Fruit fly (Drosophila melanogaster) whole organism, prepupa: ENCODE results near the gene CG1703.

Experiments used
- Blimp-1 ChIP-seq: fragments of 200-800 bp; sonication (Bioruptor generic); optimal IDR thresholded peaks from 3 replicates; lab custom pipeline; 2017; ENCODE audit warnings: missing biosample characterization, missing genetic modification characterization, mild to moderate bottlenecking, moderate library complexity, missing genetic modification reagents
- CG10669 ChIP-seq: fragments of 200-800 bp; sonication (Bioruptor generic); optimal IDR thresholded peaks from 3 replicates; lab custom pipeline; 2018; ENCODE audit warnings: missing biosample characterization, mild to moderate bottlenecking, missing genetic modification characterization, moderate library complexity
- CG11762 ChIP-seq: fragments of 200-800 bp; sonication (Bioruptor generic); optimal IDR thresholded peaks from 3 replicates; lab custom pipeline; 2016; ENCODE audit warnings: missing biosample characterization, missing genetic modification characterization; ENCODE audit not compliant: insufficient read depth
- CG11902 ChIP-seq: fragments of 200-800 bp; sonication (Bioruptor generic); optimal IDR thresholded peaks from 3 replicates; lab custom pipeline; 2016; ENCODE audit warnings: missing biosample characterization, missing genetic modification characterization
- CG16779 ChIP-seq: fragments of 200-800 bp; sonication (Bioruptor generic); optimal IDR thresholded peaks from 3 replicates; lab custom pipeline; 2017; ENCODE audit warnings: missing biosample characterization, mild to moderate bottlenecking, missing genetic modification characterization
- CG31627 ChIP-seq: fragments of 200-800 bp; sonication (Bioruptor generic); optimal IDR thresholded peaks from 3 replicates; lab custom pipeline; 2016; ENCODE audit warnings: missing biosample characterization, missing genetic modification characterization
- CG32006 ChIP-seq: fragments of 200-800 bp; sonication (Bioruptor generic); optimal IDR thresholded peaks from 3 replicates; lab custom pipeline; 2017; ENCODE audit warnings: missing biosample characterization, mild to moderate bottlenecking, missing genetic modification characterization
- CG34406 ChIP-seq: fragments of 200-800 bp; sonication (Bioruptor generic); optimal IDR thresholded peaks from 3 replicates; lab custom pipeline; 2016; ENCODE audit warnings: missing biosample characterization, missing genetic modification characterization
- CG3919 ChIP-seq: fragments of 200-800 bp; sonication (Bioruptor generic); optimal IDR thresholded peaks from 3 replicates; lab custom pipeline; 2016; ENCODE audit warnings: missing biosample characterization, missing genetic modification characterization
- CG4318 ChIP-seq: fragments of 200-800 bp; sonication (Bioruptor generic); optimal IDR thresholded peaks from 3 replicates; lab custom pipeline; 2017; ENCODE audit warnings: missing biosample characterization, mild to moderate bottlenecking, missing genetic modification characterization
- CG6163 ChIP-seq: fragments of 200-800 bp; sonication (Bioruptor generic); IDR thresholded peaks from 3 replicates; pipeline ENCODE4 v1.3.6; 2022; ENCODE audit warnings: missing biosample characterization, missing genetic modification characterization
- CG6792 ChIP-seq: fragments of 200-800 bp; sonication (Bioruptor generic); optimal IDR thresholded peaks from 3 replicates; lab custom pipeline; 2016; ENCODE audit warnings: missing biosample characterization, missing genetic modification characterization
- CG6854 ChIP-seq: fragments of 200-800 bp; sonication (Bioruptor generic); optimal IDR thresholded peaks from 2 replicates; lab custom pipeline; 2017; ENCODE audit warnings: missing biosample characterization, mild to moderate bottlenecking, missing genetic modification characterization
- CG7368 ChIP-seq: fragments of 200-800 bp; sonication (Bioruptor generic); optimal IDR thresholded peaks from 3 replicates; lab custom pipeline; 2016; ENCODE audit warnings: missing biosample characterization, missing genetic modification characterization
- CG8319 ChIP-seq: fragments of 200-800 bp; sonication (Bioruptor generic); optimal IDR thresholded peaks from 3 replicates; lab custom pipeline; 2016; ENCODE audit warnings: missing biosample characterization, missing genetic modification characterization
- CG8632 ChIP-seq: fragments of 200-800 bp; sonication (Bioruptor generic); optimal IDR thresholded peaks from 3 replicates; lab custom pipeline; 2016; ENCODE audit warnings: missing biosample characterization, missing genetic modification characterization
- CG9139 ChIP-seq: fragments of 200-800 bp; sonication (Bioruptor generic); optimal IDR thresholded peaks from 3 replicates; lab custom pipeline; 2017; ENCODE audit warnings: missing biosample characterization, mild to moderate bottlenecking, missing genetic modification characterization
- Eip75B ChIP-seq: fragments of 200-800 bp; sonication (Bioruptor generic); optimal IDR thresholded peaks from 3 replicates; lab custom pipeline; 2016; ENCODE audit warnings: missing biosample characterization, missing genetic modification characterization
- Eip78C ChIP-seq: fragments of 200-800 bp; sonication (Bioruptor generic); peaks from one replicate; lab custom pipeline; 2016; ENCODE audit warnings: missing biosample characterization, missing genetic modification characterization
- Eip93F ChIP-seq: fragments of 200-800 bp; sonication (Bioruptor generic); optimal IDR thresholded peaks from 2 replicates; lab custom pipeline; 2016; ENCODE audit warnings: missing biosample characterization, mild to moderate bottlenecking, missing genetic modification characterization
- Ets21C ChIP-seq: fragments of 200-800 bp; sonication (Bioruptor generic); optimal IDR thresholded peaks from 3 replicates; lab custom pipeline; 2016; ENCODE audit warnings: missing biosample characterization, missing genetic modification characterization
- Ets96B ChIP-seq: fragments of 200-800 bp; optimal IDR thresholded peaks from 2 replicates; lab custom pipeline; 2019; ENCODE audit warnings: missing biosample characterization, mild to moderate bottlenecking, missing genetic modification characterization, moderate library complexity
- Gug ChIP-seq: fragments of 200-800 bp; sonication (Bioruptor generic); IDR thresholded peaks from 2 replicates; pipeline ENCODE4 v1.3.6; 2022; ENCODE audit warnings: missing biosample characterization, missing genetic modification characterization
- Hr38 ChIP-seq: sonication (Bioruptor generic); optimal IDR thresholded peaks from 2 replicates; lab custom pipeline; 2016; ENCODE audit warnings: missing biosample characterization, missing genetic modification characterization
- Hr39 ChIP-seq: fragments of 200-800 bp; sonication (Bioruptor generic); optimal IDR thresholded peaks from 2 replicates; lab custom pipeline; 2016; ENCODE audit warnings: missing biosample characterization, missing genetic modification characterization
- Hr4 ChIP-seq: fragments of 200-800 bp; sonication (Bioruptor generic); optimal IDR thresholded peaks from 3 replicates; lab custom pipeline; 2016; ENCODE audit warnings: missing biosample characterization, missing genetic modification characterization
- Met ChIP-seq: fragments of 200-800 bp; sonication (Bioruptor generic); optimal IDR thresholded peaks from 3 replicates; lab custom pipeline; 2016; ENCODE audit warnings: missing biosample characterization, missing genetic modification characterization
- OdsH ChIP-seq: fragments of 200-800 bp; sonication (Bioruptor generic); optimal IDR thresholded peaks from 3 replicates; lab custom pipeline; 2016; ENCODE audit warnings: missing biosample characterization, missing genetic modification characterization
- Sox102F ChIP-seq: fragments of 200-800 bp; sonication (Bioruptor generic); optimal IDR thresholded peaks from 2 replicates; lab custom pipeline; 2016; ENCODE audit warnings: missing biosample characterization, mild to moderate bottlenecking, missing genetic modification characterization
- Sox15 ChIP-seq: fragments of 200-800 bp; sonication (Bioruptor generic); optimal IDR thresholded peaks from 3 replicates; lab custom pipeline; 2016; ENCODE audit warnings: missing biosample characterization, missing genetic modification characterization
- achi ChIP-seq: fragments of 200-800 bp; sonication (Bioruptor generic); optimal IDR thresholded peaks from 3 replicates; lab custom pipeline; 2016; ENCODE audit warnings: missing biosample characterization, missing genetic modification characterization
- cyc ChIP-seq: fragments of 200-800 bp; sonication (Bioruptor generic); optimal IDR thresholded peaks from 3 replicates; lab custom pipeline; 2016; ENCODE audit warnings: missing biosample characterization, missing genetic modification characterization
- eg ChIP-seq: fragments of 200-800 bp; sonication (Bioruptor generic); IDR thresholded peaks from 3 replicates; pipeline ENCODE4 v1.3.6; 2022; ENCODE audit warnings: missing biosample characterization, missing genetic modification characterization
- esn ChIP-seq: fragments of 200-800 bp; sonication (Bioruptor generic); optimal IDR thresholded peaks from 2 replicates; lab custom pipeline; 2016; ENCODE audit warnings: missing biosample characterization, mild to moderate bottlenecking, missing genetic modification characterization, moderate library complexity
- fkh ChIP-seq: fragments of 200-800 bp; sonication (Bioruptor generic); optimal IDR thresholded peaks from 3 replicates; lab custom pipeline; 2017; ENCODE audit warnings: missing biosample characterization, mild to moderate bottlenecking, missing genetic modification characterization, moderate library complexity
- lz ChIP-seq: fragments of 200-800 bp; sonication (Bioruptor generic); optimal IDR thresholded peaks from 3 replicates; lab custom pipeline; 2016; ENCODE audit warnings: missing biosample characterization, missing genetic modification characterization
- net ChIP-seq: fragments of 200-800 bp; sonication (Bioruptor generic); optimal IDR thresholded peaks from 3 replicates; lab custom pipeline; 2016; ENCODE audit warnings: missing biosample characterization, missing genetic modification characterization
- pdm3 ChIP-seq: fragments of 200-800 bp; sonication (Bioruptor generic); optimal IDR thresholded peaks from 3 replicates; lab custom pipeline; 2016; ENCODE audit warnings: missing biosample characterization, missing genetic modification characterization
- salr ChIP-seq, 2 experiments: fragments of 200-800 bp; sonication (Bioruptor generic); optimal IDR thresholded peaks; 3 replicates each; lab custom pipeline; 2016 to 2018; ENCODE audit warnings: missing biosample characterization in 2 of 2, missing genetic modification characterization in 2 of 2, mild to moderate bottlenecking in 1 of 2
- spab ChIP-seq: fragments of 200-800 bp; sonication (Bioruptor generic); optimal IDR thresholded peaks from 2 replicates; lab custom pipeline; 2017; ENCODE audit warnings: missing biosample characterization, mild to moderate bottlenecking, missing genetic modification characterization, missing genetic modification reagents
- ss ChIP-seq, 2 experiments: fragments of 200-800 bp; sonication (Bioruptor generic); optimal IDR thresholded peaks; 2 replicates in 1 of 2; 3 replicates in 1 of 2; lab custom pipeline; 2017 to 2018; ENCODE audit warnings: mild to moderate bottlenecking in 2 of 2, missing biosample characterization in 2 of 2, missing genetic modification characterization in 2 of 2, moderate library complexity in 1 of 2
- svp ChIP-seq: fragments of 200-800 bp; sonication (Bioruptor generic); peaks from one replicate; lab custom pipeline; 2016; ENCODE audit warnings: missing biosample characterization, missing genetic modification characterization
- topi ChIP-seq: fragments of 200-800 bp; sonication (Bioruptor generic); optimal IDR thresholded peaks from 3 replicates; lab custom pipeline; 2016; ENCODE audit warnings: missing biosample characterization, missing genetic modification characterization
- vri ChIP-seq: fragments of 200-800 bp; sonication (Bioruptor generic); optimal IDR thresholded peaks from 3 replicates; lab custom pipeline; 2016; ENCODE audit warnings: missing biosample characterization, mild to moderate bottlenecking, missing genetic modification characterization

CG1703 gene

DNA sequence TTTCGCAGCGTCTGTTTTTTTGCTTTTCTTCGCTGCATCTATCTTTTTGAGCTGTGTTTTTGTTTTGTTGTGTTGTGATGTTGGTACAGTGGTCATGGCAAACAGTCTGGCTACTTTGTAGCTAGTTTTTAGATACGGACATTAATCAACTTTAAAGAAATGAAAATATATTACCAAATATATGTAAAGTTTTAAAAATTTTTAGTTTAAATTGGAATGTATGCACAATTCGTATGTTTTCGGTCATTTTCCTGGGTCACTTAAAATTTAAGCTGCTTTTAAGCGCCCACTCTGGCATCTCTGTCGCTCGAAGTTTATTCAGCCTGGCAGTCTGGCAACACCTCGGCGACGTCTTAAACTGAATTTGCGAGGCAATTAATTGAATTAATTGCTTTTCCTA lies 35.2 kb upstream of the CG1703 start, which contains the start of gene CG11695 (continued):
- peak; percentile 62 for TF ChIP-seq CG10669 (GFP tag; lab: Kevin White, UChicago)
- TF ChIP-seq net (GFP tag; lab: Kevin White, UChicago), result peak; percentile 58
- peak; percentile 84 for TF ChIP-seq svp
- TF ChIP-seq Sox102F, result no peak
- TF ChIP-seq Sox15 (GFP tag; lab: Kevin White, UChicago), result peak; percentile 50
- no peak for TF ChIP-seq CG6854 (GFP tag; lab: Kevin White, UChicago)
- TF ChIP-seq esn (GFP tag; lab: Kevin White, UChicago), result peak; percentile 74
- no peak for TF ChIP-seq Eip93F (GFP tag; lab: Kevin White, UChicago)
- TF ChIP-seq eg (GFP tag; lab: Robert Waterston, UW), result peak; percentile 62; the same call in 2 of the 3 replicates
- TF ChIP-seq ss (GFP tag; optimal IDR thresholded peaks at IDR 0.05; lab: Kevin White, UChicago), result peak; percentile 44 to 72
- TF ChIP-seq pdm3 (GFP tag; lab: Kevin White, UChicago), result peak; percentile 73
- no peak for TF ChIP-seq vri (GFP tag; lab: Kevin White, UChicago)
- peak; percentile 65 for TF ChIP-seq Eip75B (GFP tag; lab: Kevin White, UChicago)
- peak in 1 of 2 experiments; percentile 44 for TF ChIP-seq salr (GFP tag; optimal IDR thresholded peaks at IDR 0.05; lab: Kevin White, UChicago)
- TF ChIP-seq OdsH (GFP tag; lab: Kevin White, UChicago), result peak; percentile 74
- TF ChIP-seq Met, result no peak
- TF ChIP-seq CG4318 (GFP tag; lab: Kevin White, UChicago), result no peak
- peak; percentile 41 for TF ChIP-seq CG3919 (GFP tag; lab: Kevin White, UChicago)
- peak; percentile 74 for TF ChIP-seq CG32006
- TF ChIP-seq Hr4 (GFP tag; lab: Kevin White, UChicago), result peak; percentile 63
- TF ChIP-seq CG7368 (GFP tag; lab: Kevin White, UChicago), result peak; percentile 49
- peak; percentile 65 for TF ChIP-seq achi (GFP tag; lab: Kevin White, UChicago)
- TF ChIP-seq topi (GFP tag; lab: Kevin White, UChicago), result peak; percentile 57
- TF ChIP-seq spab (GFP tag; lab: Kevin White, UChicago), result no peak
- TF ChIP-seq CG6792 (GFP tag; lab: Kevin White, UChicago), result peak; percentile 58
- peak; percentile 32; the same call in 1 of the 2 replicates for TF ChIP-seq Gug (GFP tag; lab: Robert Waterston, UW)
- TF ChIP-seq Hr39 (GFP tag; lab: Kevin White, UChicago), result peak; percentile 64

DNA sequence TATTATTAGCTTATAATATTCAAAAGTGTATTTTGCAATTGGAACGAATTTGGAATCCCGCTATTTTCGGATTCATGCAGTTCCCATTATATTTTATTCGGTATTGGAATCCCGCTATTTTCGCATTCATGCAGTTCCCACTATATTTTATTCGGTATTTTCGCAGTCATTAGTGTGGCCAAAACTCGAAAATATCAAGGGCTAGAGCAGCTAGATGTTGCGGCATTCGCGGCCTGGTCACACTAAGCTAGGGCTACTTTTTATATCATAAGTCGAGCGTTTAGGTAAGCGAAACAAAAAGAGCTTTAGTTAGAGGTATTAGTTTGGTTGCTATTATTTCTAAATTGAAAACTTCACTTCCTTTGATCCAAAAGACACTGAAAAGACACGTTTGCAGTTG lies 32.9 kb upstream of the CG1703 start:
- TF ChIP-seq Eip78C (GFP tag; lab: Kevin White, UChicago) (peak; percentile 31), CG6792 (GFP tag; lab: Kevin White, UChicago) (no peak), CG11902 (GFP tag; lab: Kevin White, UChicago) (no peak), eg (GFP tag; lab: Robert Waterston, UW) (0 out of 3 replicates have a peak, but pooled peaks have one; percentile 19)
- TF ChIP-seq, all 60 proteins: peak for 2

- TF ChIP-seq Eip78C (GFP tag; lab: Kevin White, UChicago) (peak; percentile 80), CG11902 (GFP tag; lab: Kevin White, UChicago) (peak; percentile 4), CG3919 (GFP tag; lab: Kevin White, UChicago) (peak; percentile 47), net (GFP tag; lab: Kevin White, UChicago) (peak; percentile 53), cyc (peak; percentile 47), CG11762 (GFP tag; lab: Kevin White, UChicago) (peak; percentile 39), Ets96B (tag; lab: Kevin White, UChicago) (peak; percentile 6), CG34406 (peak; percentile 55), salr (GFP tag; optimal IDR thresholded peaks at IDR 0.05; lab: Kevin White, UChicago) (no peak), CG16779 (tag; lab: Kevin White, UChicago) (no peak), Ets21C (peak; percentile 52), CG32006 (no peak), CG6163 (GFP tag; lab: Robert Waterston, UW) (peak; percentile 48; the same call in 1 of the 3 replicates), topi (GFP tag; lab: Kevin White, UChicago) (peak; percentile 68), CG8632 (peak; percentile 25), Hr39 (GFP tag; lab: Kevin White, UChicago) (peak; percentile 71), CG9139 (GFP tag; lab: Kevin White, UChicago) (no peak), Hr38 (GFP tag; lab: Kevin White, UChicago) (no peak), Sox15 (GFP tag; lab: Kevin White, UChicago) (peak; percentile 34), eg (GFP tag; lab: Robert Waterston, UW) (peak; percentile 39; the same call in 1 of the 3 replicates), svp (peak; percentile 43), esn (GFP tag; lab: Kevin White, UChicago) (peak; percentile 65), CG31627 (GFP tag; lab: Kevin White, UChicago) (peak; percentile 75), fkh (GFP tag; lab: Kevin White, UChicago) (peak; percentile 46), lz (GFP tag; lab: Kevin White, UChicago) (peak; percentile 62), CG7368 (GFP tag; lab: Kevin White, UChicago) (peak; percentile 38), achi (GFP tag; lab: Kevin White, UChicago) (peak; percentile 56), CG10669 (GFP tag; lab: Kevin White, UChicago) (peak; percentile 21), Blimp-1 (GFP tag; lab: Kevin White, UChicago) (no peak), CG8319 (GFP tag; lab: Kevin White, UChicago) (peak; percentile 45)
Observed at dm6 chrX:11580200-11580840, 31.4 kb upstream of the CG1703 start, which contains the start of gene nod. Gene nod (plus strand): TSS chrX:11580772.
